Fruit fly (Drosophila melanogaster) whole organism, pupa: ENCODE results near the gene Top1.

Experiments used
- CG15710 ChIP-seq: fragments of 200-800 bp; sonication (Bioruptor generic); optimal IDR thresholded peaks from 2 replicates; lab custom pipeline; 2018; ENCODE audit warnings: missing biosample characterization, mild to moderate bottlenecking, missing genetic modification characterization, moderate library complexity
- CG4496 ChIP-seq: fragments of 200-800 bp; sonication (Bioruptor generic); IDR thresholded peaks from 3 replicates; pipeline ENCODE4 v1.3.6; 2022; ENCODE audit warnings: missing biosample characterization, missing genetic modification characterization
- CG8159 ChIP-seq: fragments of 200-800 bp; sonication (Bioruptor generic); optimal IDR thresholded peaks from 3 replicates; lab custom pipeline; 2018; ENCODE audit warnings: missing biosample characterization, mild to moderate bottlenecking, missing genetic modification characterization, moderate library complexity
- CG8301 ChIP-seq: fragments of 200-800 bp; sonication (Bioruptor generic); optimal IDR thresholded peaks from 2 replicates; lab custom pipeline; 2018; ENCODE audit warnings: missing biosample characterization, mild to moderate bottlenecking, missing genetic modification characterization
- CG9948 ChIP-seq: fragments of 200-800 bp; sonication (Bioruptor generic); optimal IDR thresholded peaks from 2 replicates; lab custom pipeline; 2018; ENCODE audit warnings: missing biosample characterization, mild to moderate bottlenecking, missing genetic modification characterization, moderate library complexity
- D1 ChIP-seq: fragments of 200-800 bp; sonication (Bioruptor generic); optimal IDR thresholded peaks from 2 replicates; lab custom pipeline; 2018; ENCODE audit warnings: missing biosample characterization, mild to moderate bottlenecking, missing genetic modification characterization, moderate library complexity
- EcR ChIP-seq: fragments of 200-800 bp; sonication (Bioruptor generic); optimal IDR thresholded peaks from 3 replicates; lab custom pipeline; 2019; ENCODE audit warnings: missing biosample characterization, missing genetic modification characterization, mild to moderate bottlenecking, moderate library complexity, missing genetic modification reagents
- Ets98B ChIP-seq: fragments of 200-800 bp; sonication (Bioruptor generic); IDR thresholded peaks from 2 replicates; pipeline ENCODE4 v1.3.6; 2022; ENCODE audit warnings: missing biosample characterization, missing genetic modification characterization
- Pif1B ChIP-seq: fragments of 200-800 bp; sonication (Bioruptor generic); optimal IDR thresholded peaks from 3 replicates; lab custom pipeline; 2016; ENCODE audit warnings: missing biosample characterization, missing genetic modification characterization
- Snoo ChIP-seq: fragments of 200-800 bp; sonication (Bioruptor generic); optimal IDR thresholded peaks from 3 replicates; lab custom pipeline; 2017; ENCODE audit warnings: missing biosample characterization, mild to moderate bottlenecking, missing genetic modification characterization, inconsistent platforms
- fd96Ca ChIP-seq: fragments of 200-800 bp; sonication (Bioruptor generic); IDR thresholded peaks from 3 replicates; pipeline ENCODE4 v1.3.6; 2022; ENCODE audit warnings: missing biosample characterization, missing genetic modification characterization
- gl ChIP-seq: fragments of 200-800 bp; sonication (Bioruptor generic); optimal IDR thresholded peaks from 2 replicates; lab custom pipeline; 2018; ENCODE audit warnings: missing biosample characterization, mild to moderate bottlenecking, missing genetic modification characterization
- rn ChIP-seq: fragments of 200-800 bp; sonication (Bioruptor generic); IDR thresholded peaks from 2 replicates; pipeline ENCODE4 v1.3.6; 2022; ENCODE audit warnings: missing biosample characterization, missing genetic modification characterization

DNA sequence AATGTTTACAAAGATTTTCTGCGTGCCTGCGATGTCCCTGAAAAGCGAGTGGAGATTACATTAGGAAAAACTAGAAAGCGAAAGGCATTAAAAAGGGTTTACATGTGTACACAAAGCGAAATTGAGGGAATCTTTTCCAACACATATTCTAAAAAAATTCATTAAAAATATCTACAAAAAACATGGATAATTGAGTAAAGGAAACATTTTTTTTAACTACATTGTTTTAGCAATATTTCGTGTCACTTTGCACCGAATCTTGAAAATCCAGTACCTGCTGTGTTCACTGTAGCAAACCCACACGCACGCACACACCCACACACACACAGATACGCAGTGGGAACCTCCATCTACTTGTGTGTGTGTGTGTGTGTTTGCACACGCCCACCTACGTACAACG, 15.1 kb upstream of the Top1 start:
- 0 out of 3 replicates have a peak, but pooled peaks have one; percentile 36 for TF ChIP-seq CG4496 (GFP tag; lab: Robert Waterston, UW)
- TF ChIP-seq gl, result no peak
- no peak for TF ChIP-seq Snoo (tag; lab: Kevin White, UChicago)
- TF ChIP-seq CG8301 (tag; lab: Kevin White, UChicago), result no peak
- no peak for TF ChIP-seq Ets98B (GFP tag; lab: Robert Waterston, UW)
- TF ChIP-seq rn, result no peak
- TF ChIP-seq D1 (tag; lab: Kevin White, UChicago), result no peak
- no peak for TF ChIP-seq Pif1B (GFP tag; lab: Kevin White, UChicago)
- TF ChIP-seq CG9948 (tag; lab: Kevin White, UChicago), result no peak
- no peak for TF ChIP-seq EcR (GFP tag; lab: Kevin White, UChicago)
- peak; percentile 2 for TF ChIP-seq CG8159 (tag; lab: Kevin White, UChicago)
- no peak for TF ChIP-seq fd96Ca (GFP tag; lab: Robert Waterston, UW)
- no peak for TF ChIP-seq CG15710
